Worm (Caenorhabditis elegans) whole organism, L2 larva: ENCODE measurements around the gene pas-2.
A peak's percentile ranks its signal among the peaks of the same experiment; 100 is the strongest.

Source experiments
- C34F6.9 ChIP-seq: fragments of 150-350 bp; optimal IDR thresholded peaks from 2 replicates; lab custom pipeline; 2014; ENCODE audit warnings: missing biosample characterization, missing genetic modification characterization
- F13H6.1 ChIP-seq: sonication (generic microtip); optimal IDR thresholded peaks from 2 replicates; lab custom pipeline; 2016; ENCODE audit warnings: missing genetic modification characterization, missing compliant biosample characterization
- R02D3.7 ChIP-seq: fragments of 150-350 bp; optimal IDR thresholded peaks from 2 replicates; lab custom pipeline; 2014; ENCODE audit warnings: missing biosample characterization, missing genetic modification characterization
- Y55F3AM.14 ChIP-seq: fragments of 200-800 bp; sonication (Bioruptor generic); optimal IDR thresholded peaks from 2 replicates; lab custom pipeline; 2018; ENCODE audit warnings: mild to moderate bottlenecking, missing genetic modification characterization, missing compliant biosample characterization
- ZK546.5 ChIP-seq: sonication (generic microtip); optimal IDR thresholded peaks from 2 replicates; lab custom pipeline; 2017; ENCODE audit warnings: missing biosample characterization, missing genetic modification characterization
- alr-1 ChIP-seq: fragments of 150-350 bp; optimal IDR thresholded peaks from 2 replicates; lab custom pipeline; 2014; ENCODE audit warnings: missing biosample characterization, missing genetic modification characterization
- aly-2 ChIP-seq: fragments of 150-350 bp; optimal IDR thresholded peaks from 2 replicates; lab custom pipeline; 2014; ENCODE audit warnings: missing biosample characterization, missing genetic modification characterization
- ama-1 ChIP-seq: fragments of 150-350 bp; optimal IDR thresholded peaks from 2 replicates; lab custom pipeline; 2018; ENCODE audit warnings: inconsistent platforms
- blmp-1 ChIP-seq: sonication (generic microtip); optimal IDR thresholded peaks from 2 replicates; lab custom pipeline; 2017; ENCODE audit warnings: missing genetic modification characterization, mild to moderate bottlenecking, missing compliant biosample characterization, antibody characterized with exemption, moderate library complexity; ENCODE audit not compliant: insufficient read depth
- ceh-16 ChIP-seq: fragments of 150-350 bp; optimal IDR thresholded peaks from 2 replicates; lab custom pipeline; 2014; ENCODE audit warnings: missing biosample characterization, missing genetic modification characterization
- ceh-82 ChIP-seq: fragments of 150-350 bp; optimal IDR thresholded peaks from 2 replicates; lab custom pipeline; 2014; ENCODE audit warnings: missing biosample characterization, missing genetic modification characterization
- crh-2 ChIP-seq: sonication (generic microtip); optimal IDR thresholded peaks from 2 replicates; lab custom pipeline; 2017; ENCODE audit warnings: missing biosample characterization, missing genetic modification characterization
- dmd-4 ChIP-seq: sonication (generic microtip); optimal IDR thresholded peaks from 2 replicates; lab custom pipeline; 2017; ENCODE audit warnings: missing biosample characterization, missing genetic modification characterization
- egl-27 ChIP-seq: sonication (generic microtip); optimal IDR thresholded peaks from 3 replicates; lab custom pipeline; 2017; ENCODE audit warnings: missing biosample characterization, missing genetic modification reagents, missing genetic modification characterization
- elt-1 ChIP-seq: fragments of 150-350 bp; optimal IDR thresholded peaks from 2 replicates; lab custom pipeline; 2014; ENCODE audit warnings: missing biosample characterization, missing genetic modification characterization
- elt-3 ChIP-seq: sonication (generic microtip); optimal IDR thresholded peaks from 2 replicates; lab custom pipeline; 2017; ENCODE audit warnings: missing biosample characterization, missing genetic modification characterization
- fos-1 ChIP-seq: fragments of 150-350 bp; optimal IDR thresholded peaks from 2 replicates; lab custom pipeline; 2014; ENCODE audit warnings: missing biosample characterization, missing genetic modification characterization
- gmeb-1 ChIP-seq: fragments of 150-350 bp; optimal IDR thresholded peaks from 2 replicates; lab custom pipeline; 2014; ENCODE audit warnings: missing biosample characterization, missing genetic modification characterization
- lin-11 ChIP-seq: fragments of 150-350 bp; sonication (generic microtip); optimal IDR thresholded peaks from 2 replicates; lab custom pipeline; 2014; ENCODE audit warnings: missing biosample characterization, missing genetic modification characterization, inconsistent platforms, mixed read lengths
- lin-13 ChIP-seq: fragments of 150-350 bp; optimal IDR thresholded peaks from 2 replicates; lab custom pipeline; 2014; ENCODE audit warnings: missing biosample characterization, missing genetic modification reagents, missing genetic modification characterization
- lin-39 ChIP-seq: fragments of 150-350 bp; optimal IDR thresholded peaks from 2 replicates; lab custom pipeline; 2014; ENCODE audit warnings: missing biosample characterization, missing genetic modification reagents, missing genetic modification characterization
- lsy-2 ChIP-seq, 2 experiments: fragments of 150-350 bp in 1 of 2; sonication (generic microtip) in 1 of 2; optimal IDR thresholded peaks; 2 replicates each; lab custom pipeline; 2014 to 2017; ENCODE audit warnings: missing biosample characterization in 2 of 2, missing genetic modification characterization in 2 of 2
- mab-5 ChIP-seq: fragments of 150-350 bp; optimal IDR thresholded peaks from 2 replicates; lab custom pipeline; 2014; ENCODE audit warnings: missing biosample characterization, missing genetic modification characterization
- mbf-1 ChIP-seq: sonication (generic microtip); optimal IDR thresholded peaks from 2 replicates; lab custom pipeline; 2017; ENCODE audit warnings: missing biosample characterization, missing genetic modification characterization
- mdl-1 ChIP-seq, 2 experiments: fragments of 150-350 bp in 1 of 2; sonication (generic microtip) in 1 of 2; optimal IDR thresholded peaks; 2 replicates each; lab custom pipeline; 2017; ENCODE audit warnings: missing biosample characterization in 2 of 2, missing genetic modification characterization in 2 of 2
- nhr-10 ChIP-seq: sonication (generic microtip); optimal IDR thresholded peaks from 2 replicates; lab custom pipeline; 2017; ENCODE audit warnings: missing biosample characterization, missing genetic modification characterization
- nhr-11 ChIP-seq: fragments of 150-350 bp; optimal IDR thresholded peaks from 2 replicates; lab custom pipeline; 2014; ENCODE audit warnings: missing biosample characterization, missing genetic modification characterization
- nhr-12 ChIP-seq: fragments of 150-350 bp; optimal IDR thresholded peaks from 2 replicates; lab custom pipeline; 2014; ENCODE audit warnings: missing biosample characterization, missing genetic modification characterization
- nhr-129 ChIP-seq: fragments of 150-350 bp; optimal IDR thresholded peaks from 2 replicates; lab custom pipeline; 2014; ENCODE audit warnings: missing biosample characterization, missing genetic modification characterization
- nhr-21 ChIP-seq: fragments of 150-350 bp; optimal IDR thresholded peaks from 2 replicates; lab custom pipeline; 2014; ENCODE audit warnings: missing biosample characterization, missing genetic modification characterization
- nhr-23 ChIP-seq: fragments of 150-350 bp; optimal IDR thresholded peaks from 2 replicates; lab custom pipeline; 2014; ENCODE audit warnings: missing biosample characterization, missing genetic modification reagents, missing genetic modification characterization
- nhr-237 ChIP-seq: fragments of 150-350 bp; optimal IDR thresholded peaks from 2 replicates; lab custom pipeline; 2014; ENCODE audit warnings: missing biosample characterization, missing genetic modification characterization
- nhr-25 ChIP-seq: fragments of 150-350 bp; sonication (generic microtip); optimal IDR thresholded peaks from 3 replicates; lab custom pipeline; 2014; ENCODE audit warnings: missing biosample characterization, missing genetic modification characterization
- nhr-6 ChIP-seq: fragments of 150-350 bp; optimal IDR thresholded peaks from 2 replicates; lab custom pipeline; 2014; ENCODE audit warnings: missing biosample characterization, missing genetic modification characterization
- nhr-77 ChIP-seq: fragments of 150-350 bp; optimal IDR thresholded peaks from 2 replicates; lab custom pipeline; 2014; ENCODE audit warnings: missing biosample characterization, missing genetic modification characterization
- peb-1 ChIP-seq: fragments of 150-350 bp; optimal IDR thresholded peaks from 2 replicates; lab custom pipeline; 2014; ENCODE audit warnings: missing biosample characterization, missing genetic modification characterization
- sem-4 ChIP-seq: fragments of 150-350 bp; optimal IDR thresholded peaks from 2 replicates; lab custom pipeline; 2014; ENCODE audit warnings: missing biosample characterization, missing genetic modification reagents, missing genetic modification characterization
- skn-1 ChIP-seq: sonication (generic microtip); optimal IDR thresholded peaks from 2 replicates; lab custom pipeline; 2017; ENCODE audit warnings: missing biosample characterization, missing genetic modification characterization
- sma-3 ChIP-seq: sonication (generic microtip); optimal IDR thresholded peaks from 2 replicates; lab custom pipeline; 2016; ENCODE audit warnings: missing genetic modification reagents, missing genetic modification characterization, missing compliant biosample characterization
- sma-9 ChIP-seq, 2 experiments: fragments of 150-350 bp in 1 of 2; sonication (generic microtip) in 1 of 2; optimal IDR thresholded peaks; 2 replicates each; lab custom pipeline; 2014 to 2016; ENCODE audit warnings: missing genetic modification characterization in 2 of 2, mild to moderate bottlenecking in 1 of 2, missing biosample characterization in 1 of 2, missing compliant biosample characterization in 1 of 2, missing genetic modification reagents in 1 of 2, moderate library complexity in 1 of 2
- snpc-4 ChIP-seq: fragments of 150-350 bp; optimal IDR thresholded peaks from 2 replicates; lab custom pipeline; 2014; ENCODE audit warnings: missing biosample characterization, missing genetic modification characterization
- unc-39 ChIP-seq: fragments of 150-350 bp; optimal IDR thresholded peaks from 2 replicates; lab custom pipeline; 2014; ENCODE audit warnings: missing biosample characterization, missing genetic modification characterization
- unc-55 ChIP-seq: fragments of 150-350 bp; sonication (generic microtip); optimal IDR thresholded peaks from 3 replicates; lab custom pipeline; 2014; ENCODE audit warnings: missing biosample characterization, missing genetic modification reagents, missing genetic modification characterization
- unc-62 ChIP-seq: fragments of 150-350 bp; optimal IDR thresholded peaks from 2 replicates; lab custom pipeline; 2014; ENCODE audit warnings: missing biosample characterization, missing genetic modification reagents, missing genetic modification characterization
- zag-1 ChIP-seq: fragments of 150-350 bp; optimal IDR thresholded peaks from 2 replicates; lab custom pipeline; 2014; ENCODE audit warnings: missing biosample characterization, missing genetic modification characterization
- ztf-1 ChIP-seq: fragments of 200-800 bp; sonication (Bioruptor generic); conservative IDR thresholded peaks from 2 replicates; pipeline ENCODE4 v1.3.6; 2022; ENCODE audit warnings: missing genetic modification characterization, missing compliant biosample characterization
- ztf-11 ChIP-seq: sonication (generic microtip); optimal IDR thresholded peaks from 2 replicates; lab custom pipeline; 2017; ENCODE audit warnings: missing biosample characterization, missing genetic modification characterization
- ztf-4 ChIP-seq: fragments of 150-350 bp; optimal IDR thresholded peaks from 2 replicates; lab custom pipeline; 2014; ENCODE audit warnings: missing biosample characterization, missing genetic modification characterization

pas-2 gene

DNA sequence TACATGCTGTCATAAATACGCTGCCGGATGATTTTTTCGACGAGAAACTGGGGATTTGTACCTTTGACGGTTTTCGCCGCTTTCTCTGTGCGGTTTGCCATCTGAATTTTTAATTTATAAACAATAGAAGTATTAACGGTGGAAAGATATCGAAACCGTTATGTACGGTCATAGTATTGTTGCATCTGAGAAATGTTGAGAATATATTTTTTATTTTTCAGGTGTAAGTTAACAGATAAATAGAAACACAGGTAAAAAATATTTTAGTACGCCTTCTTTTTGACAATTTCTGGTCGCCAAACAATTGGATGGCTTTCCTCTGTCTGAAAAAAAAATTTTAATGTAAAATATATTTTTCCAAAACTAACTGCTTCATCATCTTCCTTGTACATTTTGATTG is 35.8 kb downstream of the pas-2 start, which contains the start of gene prp-38:
Gene prp-38, minus strand, starts transcription at position 101 of the 400 bp plus-strand sequence.
- TF ChIP-seq ztf-1 = no peak
- no peak for TF ChIP-seq crh-2 (tag; lab: Kevin White, UChicago)
- TF ChIP-seq nhr-12 (tag; lab: Kevin White, UChicago) = no peak
- TF ChIP-seq elt-1 (tag; lab: Kevin White, UChicago) = no peak
- no peak for TF ChIP-seq sma-3 (GFP tag; lab: Kevin White, UChicago)
- no peak for TF ChIP-seq nhr-23 (tag; lab: Kevin White, UChicago)
- no peak for TF ChIP-seq blmp-1 (tag; lab: Kevin White, UChicago)
- TF ChIP-seq peb-1 (tag; lab: Kevin White, UChicago) = no peak

DNA sequence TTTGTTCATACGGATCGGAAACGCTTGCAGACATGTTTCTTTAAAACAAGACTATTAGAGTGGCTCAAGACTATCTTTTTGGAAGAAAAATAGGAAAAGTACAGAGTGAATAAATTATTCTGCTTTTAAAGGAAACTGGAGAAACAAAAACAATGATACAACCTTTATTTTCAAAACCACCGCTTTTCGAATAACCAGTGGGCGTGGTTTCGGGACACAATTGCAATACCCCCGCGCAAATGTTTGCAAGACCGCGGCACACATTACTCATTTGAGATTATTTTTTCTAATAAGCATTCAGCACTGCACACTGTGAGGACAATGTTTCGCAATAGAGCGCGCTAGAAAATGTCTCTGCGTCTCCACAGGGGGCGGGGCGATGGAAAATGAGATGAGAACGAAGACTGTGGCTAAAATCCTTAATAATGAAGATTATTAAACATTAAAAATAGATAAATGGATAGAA is 37.7 kb downstream of the pas-2 start, which contains the start of gene plrg-1:
Gene plrg-1, minus strand, starts transcription at position 51 of the 466 bp plus-strand sequence.
- TF ChIP-seq ceh-16 (tag; lab: Kevin White, UChicago) (peak; percentile 63), C34F6.9 (peak; percentile 89), lin-13 (GFP tag; lab: Kevin White, UChicago) (peak; percentile 82), dmd-4 (no peak), blmp-1 (tag; lab: Kevin White, UChicago) (no peak), Y55F3AM.14 (peak; percentile 7), ztf-4 (peak; percentile 83), alr-1 (tag; lab: Kevin White, UChicago) (peak; percentile 1), nhr-6 (peak; percentile 62), sem-4 (peak; percentile 85), nhr-23 (tag; lab: Kevin White, UChicago) (no peak), egl-27 (tag; lab: Kevin White, UChicago) (peak; percentile 62), ZK546.5 (tag; lab: Kevin White, UChicago) (peak; percentile 22), nhr-77 (tag; lab: Kevin White, UChicago) (no peak), lin-39 (tag; lab: Kevin White, UChicago) (no peak), nhr-10 (tag; lab: Kevin White, UChicago) (no peak), ztf-11 (tag; lab: Kevin White, UChicago) (peak; percentile 9), unc-62 (GFP tag; lab: Kevin White, UChicago) (no peak), R02D3.7 (tag; lab: Kevin White, UChicago) (peak; percentile 19), nhr-12 (tag; lab: Kevin White, UChicago) (no peak), fos-1 (peak; percentile 54), F13H6.1 (peak; percentile 93), lsy-2 (tag; optimal IDR thresholded peaks at IDR 0.05; lab: Kevin White, UChicago) (peak; percentile 72 to 87), nhr-21 (tag; lab: Kevin White, UChicago) (peak; percentile 70), ztf-1 (no peak), skn-1 (no peak), crh-2 (tag; lab: Kevin White, UChicago) (peak; percentile 83), sma-9 (GFP tag; optimal IDR thresholded peaks at IDR 0.05; lab: Kevin White, UChicago) (peak; percentile 96), sma-9 (tag; optimal IDR thresholded peaks at IDR 0.05; lab: Kevin White, UChicago) (no peak), zag-1 (tag; lab: Kevin White, UChicago) (peak; percentile 56), peb-1 (tag; lab: Kevin White, UChicago) (no peak), unc-39 (tag; lab: Kevin White, UChicago) (no peak), gmeb-1 (tag; lab: Kevin White, UChicago) (peak; percentile 86), nhr-237 (tag; lab: Kevin White, UChicago) (peak; percentile 23), mab-5 (tag; lab: Kevin White, UChicago) (peak; percentile 91), ama-1 (lab: Kevin White, UChicago) (no peak), ceh-82 (peak; percentile 50), lin-11 (tag; lab: Kevin White, UChicago) (peak; percentile 88), sma-3 (GFP tag; lab: Kevin White, UChicago) (peak; percentile 90), nhr-129 (tag; lab: Kevin White, UChicago) (peak; percentile 86), aly-2 (tag; lab: Kevin White, UChicago) (no peak), nhr-25 (tag; lab: Kevin White, UChicago) (peak; percentile 91), nhr-11 (tag; lab: Kevin White, UChicago) (peak; percentile 53), elt-3 (no peak), mbf-1 (tag; lab: Kevin White, UChicago) (no peak), mdl-1 (tag; optimal IDR thresholded peaks at IDR 0.05; lab: Kevin White, UChicago) (peak in 1 of 2 experiments; percentile 30), elt-1 (tag; lab: Kevin White, UChicago) (no peak), snpc-4 (tag; lab: Kevin White, UChicago) (peak; percentile 74), unc-55 (GFP tag; lab: Kevin White, UChicago) (peak; percentile 95)
